Fruit fly (Drosophila melanogaster): Measurements from ENCODE around the gene Tl.
A peak's percentile ranks its signal among the peaks of the same experiment; 100 is the strongest.

The Tl gene

DNA sequence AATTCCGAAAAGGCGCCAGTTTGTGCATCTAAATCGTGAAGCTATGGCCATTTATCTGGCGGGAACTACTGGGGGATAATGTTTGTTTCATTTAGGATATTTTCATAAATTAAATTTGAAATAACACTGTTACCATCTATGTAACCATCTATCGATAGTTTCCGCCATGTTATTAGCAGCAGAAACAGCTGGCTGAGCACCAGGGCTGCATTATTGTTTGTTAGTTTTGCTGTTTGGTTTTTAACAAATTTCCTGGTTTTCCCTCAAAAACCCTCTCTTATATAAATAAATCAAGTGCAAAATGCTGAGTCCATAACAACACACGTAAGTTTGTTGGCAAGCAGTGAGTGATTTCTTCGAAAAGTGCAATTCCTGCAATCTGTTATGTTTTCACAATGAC, 77.6 kb downstream of the Tl start, which contains the start of gene CG5500 (continued):
- TF ChIP-seq CG3838 (GFP tag; optimal IDR thresholded peaks at IDR 0.05): peak; percentile 12
- no peak for TF ChIP-seq da (GFP tag; optimal IDR thresholded peaks at IDR 0.05)
- no peak for TF ChIP-seq Bdp1 (GFP tag; optimal IDR thresholded peaks at IDR 0.05)
- no peak for TF ChIP-seq cad (GFP tag; optimal IDR thresholded peaks at IDR 0.05)
- no peak for TF ChIP-seq Six4 (GFP tag; optimal IDR thresholded peaks at IDR 0.05)
- no peak for TF ChIP-seq H2.0 (GFP tag; IDR thresholded peaks at IDR 0.05)
- TF ChIP-seq MESR4 (GFP tag; optimal IDR thresholded peaks at IDR 0.05): peak; percentile 52
- TF ChIP-seq CG12659 (GFP tag; optimal IDR thresholded peaks at IDR 0.05): peak; percentile 24
- TF ChIP-seq Scr (GFP tag; IDR thresholded peaks at IDR 0.05; ENCODE audit: partially characterized antibody): peak; percentile 43
- peak; percentile 91 for TF ChIP-seq CG7928 (GFP tag; optimal IDR thresholded peaks at IDR 0.05)
- TF ChIP-seq CG8924 (tag; optimal IDR thresholded peaks at IDR 0.05): peak; percentile 41
- peak; percentile 19 for TF ChIP-seq CG4617 (GFP tag; optimal IDR thresholded peaks at IDR 0.05; ENCODE audit: borderline replicate concordance)
- TF ChIP-seq CG9437 (GFP tag; optimal IDR thresholded peaks at IDR 0.05): no peak
- no peak for TF ChIP-seq lmd (GFP tag; IDR thresholded peaks at IDR 0.05)
- TF ChIP-seq trem (tag; optimal IDR thresholded peaks at IDR 0.05): peak; percentile 23
- peak; percentile 19 for TF ChIP-seq sens (GFP tag)
- TF ChIP-seq CG2712 (tag; optimal IDR thresholded peaks at IDR 0.05): peak; percentile 2
- no peak for TF ChIP-seq Ravus (GFP tag; IDR thresholded peaks at IDR 0.05)
- no peak for TF ChIP-seq crc (GFP tag; optimal IDR thresholded peaks at IDR 0.05)
- TF ChIP-seq Stat92E (GFP tag; optimal IDR thresholded peaks at IDR 0.05): no peak
- TF ChIP-seq CG3995 (GFP tag; optimal IDR thresholded peaks at IDR 0.05): no peak
- no peak for TF ChIP-seq Mrtf (GFP tag; IDR thresholded peaks at IDR 0.05)
- TF ChIP-seq ab (GFP tag; optimal IDR thresholded peaks at IDR 0.05): no peak
- no peak for TF ChIP-seq HLHmδ (GFP tag; optimal IDR thresholded peaks at IDR 0.05)
- TF ChIP-seq nerfin-2 (GFP tag; IDR thresholded peaks at IDR 0.05; ENCODE audit: partially characterized antibody): 0 out of 2 replicates have a peak, but pooled peaks have one; percentile 13
- TF ChIP-seq CG34224 (GFP tag; IDR thresholded peaks at IDR 0.05; ENCODE audit: partially characterized antibody): peak; percentile 26; the same call in 2 of the 3 replicates
- TF ChIP-seq Doc3 (GFP tag; IDR thresholded peaks at IDR 0.05; ENCODE audit: partially characterized antibody): peak; percentile 63
- no peak for TF ChIP-seq repo (GFP tag; optimal IDR thresholded peaks at IDR 0.05)
- TF ChIP-seq CG7357 (GFP tag; IDR thresholded peaks at IDR 0.05): no peak
- TF ChIP-seq CG17829 (tag; optimal IDR thresholded peaks at IDR 0.05): peak; percentile 6
- TF ChIP-seq CG9797 (GFP tag; optimal IDR thresholded peaks at IDR 0.05): no peak
- TF ChIP-seq CG8290 (GFP tag; optimal IDR thresholded peaks at IDR 0.05): peak; percentile 8
- peak in 1 of 2 experiments; percentile 32 for TF ChIP-seq CG8290 (tag; optimal IDR thresholded peaks at IDR 0.05)
- peak; percentile 39; the same call in 1 of the 2 replicates for TF ChIP-seq Bgb (GFP tag; IDR thresholded peaks at IDR 0.05; ENCODE audit: partially characterized antibody)
- TF ChIP-seq CG12769 (tag; optimal IDR thresholded peaks at IDR 0.05): peak; percentile 51
- peak; percentile 93 for TF ChIP-seq phol (tag; optimal IDR thresholded peaks at IDR 0.05)
- TF ChIP-seq pfk (GFP tag; optimal IDR thresholded peaks at IDR 0.05): no peak
- no peak for TF ChIP-seq ap (GFP tag; IDR thresholded peaks at IDR 0.05)
- no peak for TF ChIP-seq jing (GFP tag; optimal IDR thresholded peaks at IDR 0.05)
- no peak for TF ChIP-seq br (optimal IDR thresholded peaks at IDR 0.05)
- TF ChIP-seq crp (GFP tag; optimal IDR thresholded peaks at IDR 0.05): peak; percentile 32 to 89
- no peak for TF ChIP-seq CG12391 (tag; optimal IDR thresholded peaks at IDR 0.05)
- TF ChIP-seq CG7271 (tag; optimal IDR thresholded peaks at IDR 0.05): no peak
- no peak for TF ChIP-seq CG1647 (GFP tag; optimal IDR thresholded peaks at IDR 0.05)
- no peak for TF ChIP-seq CG7963 (GFP tag; IDR thresholded peaks at IDR 0.05; ENCODE audit: partially characterized antibody)
- no peak for TF ChIP-seq pho (GFP tag; optimal IDR thresholded peaks at IDR 0.05)
- no peak for TF ChIP-seq CG7786 (GFP tag; optimal IDR thresholded peaks at IDR 0.05)
- peak; percentile 27 for TF ChIP-seq Sry-δ (GFP tag; optimal IDR thresholded peaks at IDR 0.05)
- TF ChIP-seq zen2 (GFP tag; IDR thresholded peaks at IDR 0.05; ENCODE audit: partially characterized antibody): peak; percentile 43; the same call in 1 of the 3 replicates
- TF ChIP-seq hbn (GFP tag; IDR thresholded peaks at IDR 0.05; ENCODE audit: partially characterized antibody): peak; percentile 54
- no peak for TF ChIP-seq shn (GFP tag; optimal IDR thresholded peaks at IDR 0.05)
